Worm (Caenorhabditis elegans): ENCODE data around the gene R160.5.

Gene R160.5

ce11 chrX:4370756-4371155, at the start of gene R160.5:
R160.5 (minus strand) TSS chrX:4370856.
- TF ChIP-seq T22C8.4 (GFP tag; IDR thresholded peaks at IDR 0.05) (no peak), ztf-23 (GFP tag; IDR thresholded peaks at IDR 0.05) (no peak), klf-2 (GFP tag; conservative IDR thresholded peaks at IDR 0.05) (no peak), tab-1 (GFP tag; IDR thresholded peaks at IDR 0.05) (no peak), ref-1 (GFP tag; conservative IDR thresholded peaks at IDR 0.05) (no peak), cog-1 (tag; optimal IDR thresholded peaks at IDR 0.05) (no peak), med-1 (GFP tag; optimal IDR thresholded peaks at IDR 0.05; ENCODE audit: insufficient read depth) (no peak), flt-1 (GFP tag; IDR thresholded peaks at IDR 0.05) (no peak), ztf-29 (GFP tag; IDR thresholded peaks at IDR 0.05) (no peak)

- TF ChIP-seq klf-2 (GFP tag; conservative IDR thresholded peaks at IDR 0.05) (no peak), flt-1 (GFP tag; IDR thresholded peaks at IDR 0.05) (no peak), ztf-23 (GFP tag; IDR thresholded peaks at IDR 0.05) (no peak), tab-1 (GFP tag; IDR thresholded peaks at IDR 0.05) (no peak), T22C8.4 (GFP tag; IDR thresholded peaks at IDR 0.05) (no peak), ztf-29 (GFP tag; IDR thresholded peaks at IDR 0.05) (no peak), med-1 (GFP tag; optimal IDR thresholded peaks at IDR 0.05; ENCODE audit: insufficient read depth) (no peak)
Measured at ce11 chrX:4418751-4419150, 48.1 kb upstream of the R160.5 start, which contains the start of gene dop-1. dop-1 (minus strand) TSS chrX:4418851.

- TF ChIP-seq ztf-29 (GFP tag; IDR thresholded peaks at IDR 0.05) (no peak), med-1 (GFP tag; optimal IDR thresholded peaks at IDR 0.05; ENCODE audit: insufficient read depth) (no peak), T22C8.4 (GFP tag; IDR thresholded peaks at IDR 0.05) (no peak), cog-1 (tag; optimal IDR thresholded peaks at IDR 0.05) (no peak), klf-2 (GFP tag; conservative IDR thresholded peaks at IDR 0.05) (no peak), flt-1 (GFP tag; IDR thresholded peaks at IDR 0.05) (no peak), ztf-23 (GFP tag; IDR thresholded peaks at IDR 0.05) (no peak), tab-1 (GFP tag; IDR thresholded peaks at IDR 0.05) (no peak), ref-1 (GFP tag; conservative IDR thresholded peaks at IDR 0.05) (no peak)
Measured at ce11 chrX:4415289-4415688, 44.6 kb upstream of the R160.5 start.

- TF ChIP-seq T22C8.4 (GFP tag; IDR thresholded peaks at IDR 0.05) (no peak), ref-1 (GFP tag; conservative IDR thresholded peaks at IDR 0.05) (no peak), tab-1 (GFP tag; IDR thresholded peaks at IDR 0.05) (no peak), ztf-29 (GFP tag; IDR thresholded peaks at IDR 0.05) (no peak), ztf-23 (GFP tag; IDR thresholded peaks at IDR 0.05) (no peak), klf-2 (GFP tag; conservative IDR thresholded peaks at IDR 0.05) (no peak), cog-1 (tag; optimal IDR thresholded peaks at IDR 0.05) (no peak), flt-1 (GFP tag; IDR thresholded peaks at IDR 0.05) (no peak), med-1 (GFP tag; optimal IDR thresholded peaks at IDR 0.05; ENCODE audit: insufficient read depth) (no peak)
Measured at ce11 chrX:4413206-4413605, 42.5 kb upstream of the R160.5 start.

- no peak for TF ChIP-seq klf-2 (GFP tag; conservative IDR thresholded peaks at IDR 0.05)
- TF ChIP-seq flt-1 (GFP tag; IDR thresholded peaks at IDR 0.05), result no peak
- no peak for TF ChIP-seq T22C8.4 (GFP tag; IDR thresholded peaks at IDR 0.05)
- no peak for TF ChIP-seq ref-1 (GFP tag; conservative IDR thresholded peaks at IDR 0.05)
- TF ChIP-seq cog-1 (tag; optimal IDR thresholded peaks at IDR 0.05), result no peak
Measured at ce11 chrX:4410280-4410911, 39.7 kb upstream of the R160.5 start.

- no peak for TF ChIP-seq cog-1 (tag; optimal IDR thresholded peaks at IDR 0.05)
- no peak for TF ChIP-seq ref-1 (GFP tag; conservative IDR thresholded peaks at IDR 0.05)
- no peak for TF ChIP-seq ztf-23 (GFP tag; IDR thresholded peaks at IDR 0.05)
- TF ChIP-seq ztf-29 (GFP tag; IDR thresholded peaks at IDR 0.05), result no peak
- no peak for TF ChIP-seq tab-1 (GFP tag; IDR thresholded peaks at IDR 0.05)
- TF ChIP-seq med-1 (GFP tag; optimal IDR thresholded peaks at IDR 0.05; ENCODE audit: insufficient read depth), result no peak
- no peak for TF ChIP-seq flt-1 (GFP tag; IDR thresholded peaks at IDR 0.05)
- no peak for TF ChIP-seq klf-2 (GFP tag; conservative IDR thresholded peaks at IDR 0.05)
- TF ChIP-seq T22C8.4 (GFP tag; IDR thresholded peaks at IDR 0.05), result no peak
Measured at ce11 chrX:4409591-4410279, 39.1 kb upstream of the R160.5 start.

- TF ChIP-seq ref-1 (GFP tag; conservative IDR thresholded peaks at IDR 0.05) (no peak), med-1 (GFP tag; optimal IDR thresholded peaks at IDR 0.05; ENCODE audit: insufficient read depth) (no peak)
Measured at ce11 chrX:4408466-4408865, 37.8 kb upstream of the R160.5 start.

- no peak for TF ChIP-seq T22C8.4 (GFP tag; IDR thresholded peaks at IDR 0.05)
- TF ChIP-seq ref-1 (GFP tag; conservative IDR thresholded peaks at IDR 0.05), result no peak
- TF ChIP-seq flt-1 (GFP tag; IDR thresholded peaks at IDR 0.05), result no peak
- TF ChIP-seq med-1 (GFP tag; optimal IDR thresholded peaks at IDR 0.05; ENCODE audit: insufficient read depth), result no peak
- no peak for TF ChIP-seq klf-2 (GFP tag; conservative IDR thresholded peaks at IDR 0.05)
- TF ChIP-seq ztf-23 (GFP tag; IDR thresholded peaks at IDR 0.05), result no peak
- no peak for TF ChIP-seq ztf-29 (GFP tag; IDR thresholded peaks at IDR 0.05)
- no peak for TF ChIP-seq cog-1 (tag; optimal IDR thresholded peaks at IDR 0.05)
- TF ChIP-seq tab-1 (GFP tag; IDR thresholded peaks at IDR 0.05), result no peak
Measured at ce11 chrX:4404717-4405116, 34.1 kb upstream of the R160.5 start.

- TF ChIP-seq cog-1 (tag; optimal IDR thresholded peaks at IDR 0.05), result no peak
- TF ChIP-seq tab-1 (GFP tag; IDR thresholded peaks at IDR 0.05), result no peak
- no peak for TF ChIP-seq flt-1 (GFP tag; IDR thresholded peaks at IDR 0.05)
- TF ChIP-seq ref-1 (GFP tag; conservative IDR thresholded peaks at IDR 0.05), result no peak
- TF ChIP-seq med-1 (GFP tag; optimal IDR thresholded peaks at IDR 0.05; ENCODE audit: insufficient read depth), result no peak
- no peak for TF ChIP-seq ztf-23 (GFP tag; IDR thresholded peaks at IDR 0.05)
- TF ChIP-seq T22C8.4 (GFP tag; IDR thresholded peaks at IDR 0.05), result no peak
- TF ChIP-seq ztf-29 (GFP tag; IDR thresholded peaks at IDR 0.05), result no peak
- no peak for TF ChIP-seq klf-2 (GFP tag; conservative IDR thresholded peaks at IDR 0.05)
Measured at ce11 chrX:4402854-4403253, 32.2 kb upstream of the R160.5 start, which contains the start of gene D1079.1. D1079.1 (plus strand) TSS chrX:4403154.

Data from whole organism, midembryonic.